Fruit fly (Drosophila melanogaster): ENCODE measurements around the gene gammaSnap2.
A peak's percentile ranks its signal among the peaks of the same experiment; 100 is the strongest.

The gammaSnap2 gene

DNA sequence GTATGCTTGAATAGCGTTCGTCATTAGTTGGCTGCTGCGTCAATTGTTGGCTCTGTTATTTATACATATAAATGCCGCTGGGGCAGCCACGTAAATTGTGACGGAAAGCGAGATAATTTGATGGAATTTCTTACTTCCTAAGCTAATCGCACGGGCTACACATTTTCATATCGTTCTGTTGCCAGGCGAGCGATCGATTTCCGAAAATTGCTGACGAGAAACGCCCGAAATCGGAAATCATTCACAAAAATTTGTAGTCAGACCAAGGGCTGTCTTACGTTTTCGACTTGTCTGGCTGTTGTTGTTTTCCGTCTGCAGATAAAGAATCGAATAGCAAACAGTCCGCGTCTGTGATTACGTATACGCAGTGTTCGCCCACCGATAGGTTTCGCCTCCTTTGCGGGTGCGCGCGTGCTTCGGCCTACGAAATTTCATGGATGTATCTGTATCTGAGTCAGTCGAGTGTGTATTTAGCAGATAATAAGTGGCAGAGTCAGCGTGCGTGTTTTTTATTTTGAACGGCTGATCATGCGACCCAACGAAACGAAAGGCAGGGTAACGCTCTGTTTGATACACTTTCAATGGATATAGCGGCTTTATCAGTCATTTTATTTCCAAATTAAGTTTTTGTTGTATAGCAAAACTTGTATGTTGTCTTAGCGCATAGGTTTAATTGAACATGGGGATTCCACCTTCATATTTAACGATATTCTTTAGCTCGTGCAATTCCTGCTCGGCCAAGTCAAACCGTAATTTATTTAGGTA, 23.5 kb downstream of the gammaSnap2 start (continued):
- 0 out of 2 replicates have a peak, but pooled peaks have one; percentile 25 for TF ChIP-seq CG11085 (GFP tag; IDR thresholded peaks at IDR 0.05)
- TF ChIP-seq CG10462 (GFP tag; optimal IDR thresholded peaks at IDR 0.05), result peak; percentile 13
- peak; percentile 44 for TF ChIP-seq Nf-YC (tag; optimal IDR thresholded peaks at IDR 0.05)
- TF ChIP-seq tup (GFP tag; optimal IDR thresholded peaks at IDR 0.05), result no peak
- no peak for TF ChIP-seq lov (optimal IDR thresholded peaks at IDR 0.05)
- TF ChIP-seq lov (GFP tag; IDR thresholded peaks at IDR 0.05), result no peak
- TF ChIP-seq Fer2 (tag; optimal IDR thresholded peaks at IDR 0.05), result peak; percentile 43
- peak; percentile 73 for TF ChIP-seq Ptx1 (GFP tag; IDR thresholded peaks at IDR 0.05)
- peak; percentile 76 for TF ChIP-seq tap (tag; optimal IDR thresholded peaks at IDR 0.05)
- TF ChIP-seq ranshi (GFP tag; IDR thresholded peaks at IDR 0.05), result peak; percentile 60; the same call in 1 of the 2 replicates
- TF ChIP-seq gsb-n (tag; optimal IDR thresholded peaks at IDR 0.05), result no peak
- no peak for TF ChIP-seq Doc2 (GFP tag; IDR thresholded peaks at IDR 0.05)
- peak; percentile 71 for TF ChIP-seq Oli (tag; optimal IDR thresholded peaks at IDR 0.05)
- peak; percentile 72 for TF ChIP-seq CG17359 (tag; optimal IDR thresholded peaks at IDR 0.05)
- peak; percentile 42 for TF ChIP-seq maf-S (GFP tag; optimal IDR thresholded peaks at IDR 0.05)
- no peak for TF ChIP-seq h (optimal IDR thresholded peaks at IDR 0.05)
- no peak for TF ChIP-seq stwl (tag; optimal IDR thresholded peaks at IDR 0.05)
- peak; percentile 34 for TF ChIP-seq trh (GFP tag; optimal IDR thresholded peaks at IDR 0.05)
- TF ChIP-seq CG10366 (GFP tag; IDR thresholded peaks at IDR 0.05), result peak; percentile 42; the same call in 1 of the 2 replicates
- TF ChIP-seq lmd (GFP tag; IDR thresholded peaks at IDR 0.05), result peak; percentile 68
- TF ChIP-seq CG13424 (tag; optimal IDR thresholded peaks at IDR 0.05), result peak; percentile 75
- peak; percentile 67 for TF ChIP-seq PHDP (tag; optimal IDR thresholded peaks at IDR 0.05)
- TF ChIP-seq CG18619 (GFP tag; optimal IDR thresholded peaks at IDR 0.05), result peak; percentile 62
- peak; percentile 18 for TF ChIP-seq p53 (GFP tag; optimal IDR thresholded peaks at IDR 0.05)
- TF ChIP-seq scrt (GFP tag; optimal IDR thresholded peaks at IDR 0.05), result peak; percentile 21
- TF ChIP-seq CG9215 (GFP tag; IDR thresholded peaks at IDR 0.05), result peak; percentile 59
- TF ChIP-seq tx (GFP tag; optimal IDR thresholded peaks at IDR 0.05), result peak; percentile 56
- TF ChIP-seq HLH4C (GFP tag; IDR thresholded peaks at IDR 0.05; ENCODE audit: partially characterized antibody), result no peak
- peak; percentile 55 for TF ChIP-seq Ada2b (GFP tag; IDR thresholded peaks at IDR 0.05)
- no peak for TF ChIP-seq Abd-B (GFP tag; optimal IDR thresholded peaks at IDR 0.05)
- peak; percentile 57 for TF ChIP-seq shn (GFP tag; optimal IDR thresholded peaks at IDR 0.05)
- TF ChIP-seq E2f1 (GFP tag; IDR thresholded peaks at IDR 0.05), result peak; percentile 55; the same call in 1 of the 2 replicates
- TF ChIP-seq NK7.1 (GFP tag; optimal IDR thresholded peaks at IDR 0.05), result no peak
- peak; percentile 0 for TF ChIP-seq YL-1 (GFP tag; optimal IDR thresholded peaks at IDR 0.05)
- TF ChIP-seq CHES-1-like (GFP tag; optimal IDR thresholded peaks at IDR 0.05), result peak; percentile 68
- peak; percentile 99 for TF ChIP-seq CG34376 (GFP tag; optimal IDR thresholded peaks at IDR 0.05)
- no peak for TF ChIP-seq kah (GFP tag; optimal IDR thresholded peaks at IDR 0.05)
- peak; percentile 65 for TF ChIP-seq CG12391 (tag; optimal IDR thresholded peaks at IDR 0.05)
- TF ChIP-seq sim (GFP tag; IDR thresholded peaks at IDR 0.05), result no peak
- TF ChIP-seq Deaf1 (tag; optimal IDR thresholded peaks at IDR 0.05), result peak; percentile 68
- TF ChIP-seq CTCF (GFP tag; optimal IDR thresholded peaks at IDR 0.05), result no peak
- peak; percentile 17 for TF ChIP-seq pfk (GFP tag; optimal IDR thresholded peaks at IDR 0.05)
- peak; percentile 55; the same call in 1 of the 2 replicates for TF ChIP-seq gsb (GFP tag; IDR thresholded peaks at IDR 0.05)
- TF ChIP-seq Dip2 (GFP tag; IDR thresholded peaks at IDR 0.05), result no peak
- TF ChIP-seq CG1832 (GFP tag; optimal IDR thresholded peaks at IDR 0.05), result no peak
- peak; percentile 61 for TF ChIP-seq NFAT (GFP tag; IDR thresholded peaks at IDR 0.05)
- no peak for TF ChIP-seq ab (GFP tag; optimal IDR thresholded peaks at IDR 0.05)
- peak; percentile 67 for TF ChIP-seq abd-A (tag; optimal IDR thresholded peaks at IDR 0.05)
- TF ChIP-seq her (GFP tag; optimal IDR thresholded peaks at IDR 0.05), result peak; percentile 66
- no peak for TF ChIP-seq Six4 (GFP tag; optimal IDR thresholded peaks at IDR 0.05)
- peak; percentile 33 for TF ChIP-seq CG4820 (GFP tag; optimal IDR thresholded peaks at IDR 0.05)

All from whole organism, embryonic.